Worm (Caenorhabditis elegans): ENCODE data around the gene spat-2.

ce11 chrIII:11069265-11069664 is 32.5 kb downstream of the spat-2 start:
- TF ChIP-seq ztf-11 (tag; optimal IDR thresholded peaks at IDR 0.05) (no peak), pha-4 (tag; optimal IDR thresholded peaks at IDR 0.05) (no peak), mep-1 (tag; optimal IDR thresholded peaks at IDR 0.05) (no peak), snpc-4 (tag; optimal IDR thresholded peaks at IDR 0.05) (no peak), ceh-83 (GFP tag; optimal IDR thresholded peaks at IDR 0.05) (no peak)

Data from whole organism, mixed stage, embryonic.